Worm (Caenorhabditis elegans): ENCODE measurements around the gene his-37.

DNA sequence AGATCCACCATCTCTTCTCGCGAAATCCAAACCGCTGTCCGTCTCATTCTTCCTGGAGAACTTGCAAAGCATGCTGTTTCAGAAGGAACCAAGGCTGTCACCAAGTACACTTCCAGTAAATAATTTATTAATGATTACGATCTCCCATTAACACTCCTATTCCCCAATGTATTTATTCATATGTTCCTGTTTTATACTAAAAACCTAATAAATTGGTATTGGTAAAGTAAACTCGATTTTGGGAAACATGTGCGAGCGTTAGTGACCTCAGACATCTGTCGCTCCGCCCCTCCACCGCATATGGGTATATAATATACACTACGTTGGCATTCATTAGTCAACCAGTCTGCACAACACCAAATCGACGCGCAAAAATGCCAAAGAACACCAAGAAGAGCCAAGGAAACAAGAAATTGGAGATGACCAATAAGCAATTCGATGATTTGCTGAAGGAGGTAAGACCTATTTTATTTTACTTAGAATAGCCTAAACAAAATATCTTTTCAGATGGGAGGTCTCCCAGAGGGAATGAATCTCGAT, 793 bp upstream of the his-37 start, which contains the start of gene C50F4.6:
- TF ChIP-seq W03F9.2 (tag; optimal IDR thresholded peaks at IDR 0.05) = no peak
- no peak for TF ChIP-seq him-1 (tag; optimal IDR thresholded peaks at IDR 0.05)
- no peak for TF ChIP-seq dao-5 (tag; optimal IDR thresholded peaks at IDR 0.05)
